Worm (Caenorhabditis elegans) whole organism, young adult: ENCODE results near the gene F16F9.4.

Experiments
- B0336.3 ChIP-seq: fragments of 200-800 bp; sonication (Bioruptor generic); IDR thresholded peaks from 2 replicates; pipeline ENCODE4 v1.3.6; 2022; ENCODE audit warnings: missing genetic modification characterization, missing compliant biosample characterization
- D2030.7 ChIP-seq: fragments of 200-800 bp; sonication (Bioruptor generic); IDR thresholded peaks from 2 replicates; pipeline ENCODE4 v1.3.6; 2022; ENCODE audit warnings: missing genetic modification reagents, missing genetic modification characterization, missing compliant biosample characterization
- F49E8.2 ChIP-seq: sonication (generic microtip); optimal IDR thresholded peaks from 3 replicates; lab custom pipeline; 2017; ENCODE audit warnings: missing genetic modification characterization, mild to moderate bottlenecking, missing compliant biosample characterization, antibody characterized with exemption, moderate library complexity; ENCODE audit not compliant: insufficient read depth
- F55B11.4 ChIP-seq: sonication (generic microtip); optimal IDR thresholded peaks from 2 replicates; lab custom pipeline; 2016; ENCODE audit warnings: missing compliant biosample characterization, missing genetic modification characterization, borderline replicate concordance; ENCODE audit not compliant: insufficient read depth
- F57C9.4 ChIP-seq: sonication (generic microtip); optimal IDR thresholded peaks from 2 replicates; lab custom pipeline; 2017; ENCODE audit warnings: mild to moderate bottlenecking, missing genetic modification characterization, missing compliant biosample characterization
- T26A5.8 ChIP-seq: sonication (generic microtip); optimal IDR thresholded peaks from 2 replicates; lab custom pipeline; 2016; ENCODE audit warnings: missing genetic modification characterization, missing compliant biosample characterization
- Y67H2A.10 ChIP-seq: fragments of 200-800 bp; sonication (Bioruptor generic); conservative IDR thresholded peaks from 2 replicates; pipeline ENCODE4 v1.3.6; 2022; ENCODE audit warnings: missing genetic modification reagents, missing genetic modification characterization, missing compliant biosample characterization
- Y79H2A.3 ChIP-seq: fragments of 200-800 bp; sonication (Bioruptor generic); conservative IDR thresholded peaks from 2 replicates; pipeline ENCODE4 v1.3.6; 2022; ENCODE audit warnings: missing genetic modification reagents, missing genetic modification characterization, missing compliant biosample characterization
- akir-1 ChIP-seq: fragments of 200-800 bp; sonication (Bioruptor generic); optimal IDR thresholded peaks from 2 replicates; lab custom pipeline; 2018; ENCODE audit warnings: mild to moderate bottlenecking, missing genetic modification characterization, moderate library complexity, missing compliant biosample characterization
- atf-7 ChIP-seq: sonication (generic microtip); optimal IDR thresholded peaks from 2 replicates; lab custom pipeline; 2017; ENCODE audit warnings: mild to moderate bottlenecking, missing genetic modification characterization, missing compliant biosample characterization
- bed-2 ChIP-seq: fragments of 200-800 bp; sonication (Bioruptor generic); IDR thresholded peaks from 2 replicates; pipeline ENCODE4 v1.3.6; 2022; ENCODE audit warnings: missing genetic modification reagents, missing genetic modification characterization, missing compliant biosample characterization
- cebp-1 ChIP-seq, 2 experiments: fragments of 200-800 bp in 1 of 2; sonication (Bioruptor generic) in 1 of 2; sonication (generic microtip) in 1 of 2; IDR thresholded peaks in 1 of 2; optimal IDR thresholded peaks in 1 of 2; 2 replicates each; pipeline versions ENCODE4 v1.3.6 to Lab custom; 2017 to 2022; ENCODE audit warnings: missing compliant biosample characterization in 2 of 2, missing genetic modification characterization in 2 of 2, mild to moderate bottlenecking in 1 of 2, missing genetic modification reagents in 1 of 2, moderate library complexity in 1 of 2
- chd-7 ChIP-seq: sonication (generic microtip); optimal IDR thresholded peaks from 2 replicates; lab custom pipeline; 2016; ENCODE audit warnings: mild to moderate bottlenecking, missing genetic modification characterization, moderate library complexity, missing compliant biosample characterization
- dpff-1 ChIP-seq: sonication (generic microtip); optimal IDR thresholded peaks from 2 replicates; lab custom pipeline; 2017; ENCODE audit warnings: mild to moderate bottlenecking, missing genetic modification characterization, missing compliant biosample characterization
- efl-1 ChIP-seq: fragments of 150-350 bp; optimal IDR thresholded peaks from 2 replicates; lab custom pipeline; 2014; ENCODE audit warnings: missing biosample characterization, missing genetic modification reagents, missing genetic modification characterization
- egrh-3 ChIP-seq: fragments of 200-800 bp; sonication (Bioruptor generic); IDR thresholded peaks from 2 replicates; pipeline ENCODE4 v1.3.6; 2022; ENCODE audit warnings: missing genetic modification reagents, missing genetic modification characterization, missing compliant biosample characterization
- ekl-4 ChIP-seq: fragments of 200-800 bp; sonication (Bioruptor generic); IDR thresholded peaks from 2 replicates; pipeline ENCODE4 v1.3.6; 2022; ENCODE audit warnings: missing genetic modification reagents, missing genetic modification characterization, missing compliant biosample characterization
- him-1 ChIP-seq: sonication (generic microtip); optimal IDR thresholded peaks from 2 replicates; lab custom pipeline; 2016; ENCODE audit warnings: missing genotype, missing genetic modification reagents, missing genetic modification characterization, missing compliant biosample characterization
- hmg-1.2 ChIP-seq: fragments of 200-800 bp; sonication (Bioruptor generic); IDR thresholded peaks from 2 replicates; pipeline ENCODE4 v1.3.6; 2022; ENCODE audit warnings: missing genetic modification reagents, missing genetic modification characterization, missing compliant biosample characterization
- hsf-1 ChIP-seq: fragments of 200-800 bp; sonication (Bioruptor generic); IDR thresholded peaks from 2 replicates; pipeline ENCODE4 v1.3.6; 2022; ENCODE audit warnings: missing genetic modification reagents, missing genetic modification characterization, missing compliant biosample characterization
- lin-35 ChIP-seq, 3 experiments: fragments of 150-350 bp in 2 of 3; sonication (generic microtip) in 1 of 3; optimal IDR thresholded peaks; 2 replicates each; lab custom pipeline; 2014 to 2018; ENCODE audit warnings: missing biosample characterization in 3 of 3, missing genetic modification characterization in 3 of 3, missing genetic modification reagents in 3 of 3
- lin-40 ChIP-seq: sonication (generic microtip); optimal IDR thresholded peaks from 2 replicates; lab custom pipeline; 2016; ENCODE audit warnings: missing genetic modification characterization, mild to moderate bottlenecking, missing compliant biosample characterization, missing genotype, missing genetic modification reagents
- madf-8 ChIP-seq: fragments of 200-800 bp; sonication (Bioruptor generic); conservative IDR thresholded peaks from 2 replicates; pipeline ENCODE4 v1.3.6; 2022; ENCODE audit warnings: missing genetic modification reagents, missing genetic modification characterization, missing compliant biosample characterization
- mxl-1 ChIP-seq: sonication (generic microtip); optimal IDR thresholded peaks from 2 replicates; lab custom pipeline; 2016; ENCODE audit warnings: missing genetic modification characterization, missing compliant biosample characterization
- nfya-2 ChIP-seq: fragments of 200-800 bp; sonication (Bioruptor generic); IDR thresholded peaks from 2 replicates; pipeline ENCODE4 v1.3.6; 2022; ENCODE audit warnings: missing genetic modification reagents, missing genetic modification characterization, missing compliant biosample characterization
- nhr-179 ChIP-seq: sonication (generic microtip); optimal IDR thresholded peaks from 2 replicates; lab custom pipeline; 2016; ENCODE audit warnings: mild to moderate bottlenecking, missing genetic modification characterization, missing compliant biosample characterization
- nhr-27 ChIP-seq: fragments of 200-800 bp; sonication (Bioruptor generic); optimal IDR thresholded peaks from 2 replicates; lab custom pipeline; 2018; ENCODE audit warnings: mild to moderate bottlenecking, missing genetic modification characterization, moderate library complexity, missing compliant biosample characterization
- repo-1 ChIP-seq: sonication (generic microtip); optimal IDR thresholded peaks from 2 replicates; lab custom pipeline; 2017; ENCODE audit warnings: mild to moderate bottlenecking, missing genetic modification characterization, missing compliant biosample characterization
- snpc-1.1 ChIP-seq: sonication (generic microtip); optimal IDR thresholded peaks from 2 replicates; lab custom pipeline; 2017; ENCODE audit warnings: missing genetic modification characterization, mild to moderate bottlenecking, missing compliant biosample characterization, antibody characterized with exemption, moderate library complexity, missing genotype, missing genetic modification reagents; ENCODE audit not compliant: insufficient read depth
- somi-1 ChIP-seq: fragments of 200-800 bp; sonication (Bioruptor generic); optimal IDR thresholded peaks from 2 replicates; lab custom pipeline; 2018; ENCODE audit warnings: mild to moderate bottlenecking, missing genetic modification characterization, missing compliant biosample characterization
- tbx-9 ChIP-seq: sonication (generic microtip); optimal IDR thresholded peaks from 2 replicates; lab custom pipeline; 2016; ENCODE audit warnings: borderline replicate concordance, missing genetic modification characterization, inconsistent platforms, missing compliant biosample characterization
- xnd-1 ChIP-seq: sonication (generic microtip); optimal IDR thresholded peaks from 2 replicates; lab custom pipeline; 2016; ENCODE audit warnings: missing genotype, missing genetic modification reagents, missing genetic modification characterization, missing compliant biosample characterization
- zfh-2 ChIP-seq: fragments of 200-800 bp; sonication (Bioruptor generic); conservative IDR thresholded peaks from 2 replicates; pipeline ENCODE4 v1.3.6; 2022; ENCODE audit warnings: missing genetic modification reagents, missing genetic modification characterization, missing compliant biosample characterization
- zim-3 ChIP-seq: sonication (generic microtip); optimal IDR thresholded peaks from 2 replicates; lab custom pipeline; 2017; ENCODE audit warnings: mild to moderate bottlenecking, missing genetic modification characterization, moderate library complexity, missing compliant biosample characterization
- ztf-25 ChIP-seq: fragments of 200-800 bp; sonication (Bioruptor generic); IDR thresholded peaks from 2 replicates; pipeline ENCODE4 v1.3.6; 2022; ENCODE audit warnings: missing genetic modification reagents, missing genetic modification characterization, missing compliant biosample characterization
- ztf-28 ChIP-seq: fragments of 200-800 bp; sonication (Bioruptor generic); IDR thresholded peaks from 2 replicates; pipeline ENCODE4 v1.3.6; 2022; ENCODE audit warnings: missing genetic modification reagents, missing genetic modification characterization, missing compliant biosample characterization
- ztf-6 ChIP-seq: fragments of 200-800 bp; sonication (Bioruptor generic); IDR thresholded peaks from 2 replicates; pipeline ENCODE4 v1.3.6; 2022; ENCODE audit warnings: missing genetic modification reagents, missing genetic modification characterization, missing compliant biosample characterization

F16F9.4 gene

DNA sequence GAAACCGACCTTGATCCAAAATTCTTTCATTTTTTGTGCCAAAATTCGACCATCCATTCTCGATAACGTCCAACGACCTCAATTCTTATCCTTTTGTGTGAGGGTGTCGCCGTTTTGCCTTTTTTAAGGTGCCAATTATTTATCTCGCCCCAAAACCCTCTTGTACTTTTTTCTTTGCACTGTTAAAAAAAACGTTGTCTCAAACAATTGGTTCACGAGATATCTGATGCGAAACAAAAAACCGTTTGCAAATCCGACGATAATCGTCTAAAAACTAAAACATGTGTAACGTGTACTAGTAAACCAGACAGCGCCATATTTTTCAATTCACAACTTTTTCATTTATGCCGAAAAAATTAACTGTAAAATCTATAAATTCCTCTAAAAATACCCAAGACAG is 5.8 kb downstream of the F16F9.4 start, which contains the start of gene F16F9.3:
TSS of gene F16F9.3 (plus strand) at position 301 of the 400 bp plus-strand sequence.
- no peak for TF ChIP-seq nfya-2 (GFP tag; lab: Robert Waterston, UW)
- TF ChIP-seq bed-2 (GFP tag; lab: Robert Waterston, UW) = no peak
- TF ChIP-seq ztf-6 (GFP tag; lab: Robert Waterston, UW) = no peak
- no peak for TF ChIP-seq hsf-1
- TF ChIP-seq ekl-4 = no peak
- no peak for TF ChIP-seq ztf-28 (GFP tag; lab: Robert Waterston, UW)
- no peak for TF ChIP-seq hmg-1.2 (GFP tag; lab: Robert Waterston, UW)
- TF ChIP-seq him-1 (tag; lab: Kevin White, UChicago) = no peak
- TF ChIP-seq egrh-3 (GFP tag; lab: Robert Waterston, UW) = no peak
- TF ChIP-seq lin-40 = no peak
- no peak for TF ChIP-seq xnd-1
- TF ChIP-seq F55B11.4 (tag; lab: Kevin White, UChicago) = no peak
- TF ChIP-seq somi-1 (GFP tag; lab: Kevin White, UChicago) = no peak

DNA sequence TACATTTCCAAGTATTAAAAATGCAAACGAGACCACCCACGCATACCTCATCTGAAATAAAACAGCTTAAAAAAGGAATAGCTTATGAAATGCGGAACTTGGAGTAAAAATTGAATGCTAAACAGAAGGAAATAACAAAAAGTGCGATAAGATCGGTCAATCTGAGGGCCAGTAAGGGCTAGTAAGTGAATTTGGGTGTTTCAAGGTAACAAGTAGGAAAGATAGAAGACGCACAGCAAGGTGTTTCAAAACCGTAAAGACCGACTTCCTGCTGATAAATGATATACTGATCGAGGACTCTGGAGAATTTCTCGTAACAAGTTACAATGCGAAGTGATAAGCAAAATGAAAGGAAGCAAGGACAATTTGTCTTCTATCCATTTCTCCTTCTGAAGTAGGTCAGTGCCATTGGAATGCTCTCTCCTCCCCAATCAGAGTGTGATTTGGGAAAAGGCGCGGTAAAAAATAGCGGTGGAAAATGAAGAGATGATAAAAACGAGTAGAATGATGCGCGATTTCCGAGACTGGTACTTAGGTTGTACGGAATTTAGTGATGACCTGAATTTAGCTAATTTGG is 7.5 kb downstream of the F16F9.4 start, which contains the start of gene dpy-6:
TSS of gene dpy-6 (minus strand) at position 51 of the 577 bp plus-strand sequence.
- no peak for TF ChIP-seq F49E8.2 (tag; lab: Kevin White, UChicago)
- no peak for TF ChIP-seq tbx-9 (tag; lab: Kevin White, UChicago)
- TF ChIP-seq nhr-179 (tag; lab: Kevin White, UChicago) = no peak
- no peak for TF ChIP-seq hsf-1
- TF ChIP-seq T26A5.8 (tag; lab: Kevin White, UChicago) = no peak

DNA sequence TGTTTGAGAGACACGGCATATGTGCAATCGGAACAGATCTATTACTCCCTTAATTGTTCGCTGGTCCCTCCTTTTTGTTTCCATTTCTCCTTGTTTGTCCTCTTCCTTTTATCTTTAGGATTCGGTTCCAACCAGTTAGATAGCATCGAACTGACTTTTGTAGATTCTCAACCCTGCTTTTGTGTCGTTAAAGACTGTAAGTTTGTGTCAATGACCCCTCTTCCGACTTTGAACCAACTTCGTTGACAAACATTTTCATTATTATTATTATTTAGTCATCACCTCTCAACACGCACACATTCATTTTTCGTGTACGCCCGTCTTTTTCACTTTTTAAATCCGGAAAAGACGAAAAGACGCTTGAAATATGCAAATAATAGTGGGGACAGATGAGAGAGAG is 17.1 kb downstream of the F16F9.4 start, which contains the start of gene F16F9.1:
TSS of gene F16F9.1 (plus strand) at position 301 of the 400 bp plus-strand sequence.
- TF ChIP-seq cebp-1 (GFP tag; IDR thresholded peaks at IDR 0.05; lab: Robert Waterston, UW) (no peak), cebp-1 (tag; optimal IDR thresholded peaks at IDR 0.05; lab: Kevin White, UChicago) (no peak), ztf-25 (GFP tag; lab: Robert Waterston, UW) (no peak), akir-1 (GFP tag; lab: Kevin White, UChicago) (no peak), madf-8 (no peak), repo-1 (tag; lab: Kevin White, UChicago) (no peak), atf-7 (tag; lab: Kevin White, UChicago) (no peak), D2030.7 (GFP tag; lab: Robert Waterston, UW) (no peak), zfh-2 (GFP tag; lab: Robert Waterston, UW) (no peak), lin-35 (GFP tag; optimal IDR thresholded peaks at IDR 0.05; lab: Kevin White, UChicago) (no peak), somi-1 (GFP tag; lab: Kevin White, UChicago) (no peak)

DNA sequence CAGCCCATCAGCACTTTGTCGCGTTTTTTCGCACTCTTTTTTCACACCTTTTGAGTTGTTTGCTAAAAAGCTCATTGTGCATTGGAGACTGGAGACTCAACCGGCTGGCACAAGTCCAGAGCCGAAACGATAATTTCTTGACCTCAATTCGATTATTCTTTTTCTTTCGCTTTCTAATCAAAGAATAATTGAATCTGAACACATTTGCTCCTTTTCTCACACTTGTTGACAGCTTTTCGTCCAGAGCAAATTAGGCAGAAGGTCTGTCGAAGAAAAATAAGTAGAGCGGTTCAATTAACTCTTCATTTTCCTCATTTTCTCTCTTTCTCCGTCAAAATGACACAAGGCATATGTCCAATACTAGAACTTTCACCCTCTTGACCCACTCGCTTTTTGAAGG is 18.2 kb downstream of the F16F9.4 start:
- TF ChIP-seq chd-7 (tag; lab: Kevin White, UChicago) = no peak
- no peak for TF ChIP-seq zim-3 (tag; lab: Kevin White, UChicago)
- TF ChIP-seq snpc-1.1 (tag; lab: Kevin White, UChicago) = no peak
- no peak for TF ChIP-seq bed-2 (GFP tag; lab: Robert Waterston, UW)
- no peak for TF ChIP-seq dpff-1
- no peak for TF ChIP-seq efl-1
- no peak for TF ChIP-seq Y79H2A.3 (GFP tag; lab: Robert Waterston, UW)
- TF ChIP-seq Y67H2A.10 = no peak
- no peak for TF ChIP-seq mxl-1 (tag; lab: Kevin White, UChicago)
- no peak for TF ChIP-seq nhr-27
- no peak for TF ChIP-seq B0336.3 (GFP tag; lab: Robert Waterston, UW)
- no peak for TF ChIP-seq F57C9.4
